Worm (Caenorhabditis elegans) whole organism, L4/young adult: ENCODE results near the gene F09G2.1.

Source experiments
- W03F9.2 ChIP-seq: fragments of 150-350 bp; optimal IDR thresholded peaks from 2 replicates; lab custom pipeline; 2014; ENCODE audit warnings: missing biosample characterization, missing genetic modification characterization
- dao-5 ChIP-seq: sonication (generic microtip); optimal IDR thresholded peaks from 2 replicates; lab custom pipeline; 2016; ENCODE audit warnings: missing genotype, missing genetic modification characterization, moderate library complexity, missing compliant biosample characterization
- him-1 ChIP-seq: sonication (generic microtip); optimal IDR thresholded peaks from 2 replicates; lab custom pipeline; 2016; ENCODE audit warnings: missing genotype, missing genetic modification reagents, missing genetic modification characterization, missing compliant biosample characterization

DNA sequence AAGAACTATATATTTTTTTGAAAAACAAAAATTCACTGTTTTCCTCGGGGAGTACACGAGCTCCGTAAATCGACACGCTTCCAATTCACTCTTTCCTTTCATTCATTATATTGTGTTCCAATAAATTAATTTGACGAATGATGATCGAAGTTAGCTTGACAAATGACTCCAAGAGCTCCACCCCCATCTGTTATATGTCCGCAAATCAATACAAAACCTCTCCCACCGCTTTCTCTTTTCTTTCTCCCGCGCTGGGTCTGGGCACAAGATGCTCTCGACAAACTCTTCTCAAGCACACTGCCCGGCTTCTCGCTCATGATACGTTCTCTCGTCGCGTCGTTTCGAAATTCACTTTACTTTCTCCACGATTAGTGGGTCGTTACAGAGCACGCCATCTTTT lies 23.9 kb downstream of the F09G2.1 start, which contains the start of gene C13F10.1:
- TF ChIP-seq him-1 (tag; lab: Kevin White, UChicago), result no peak
- TF ChIP-seq dao-5 (tag; lab: Kevin White, UChicago), result no peak
- TF ChIP-seq W03F9.2 (tag; lab: Kevin White, UChicago), result no peak
